Worm (Caenorhabditis elegans) whole organism, L2 larva: Measurements from ENCODE around the gene srg-4.

Source experiments
- ama-1 ChIP-seq: fragments of 150-350 bp; optimal IDR thresholded peaks from 2 replicates; lab custom pipeline; 2018; ENCODE audit warnings: inconsistent platforms
- fos-1 ChIP-seq: fragments of 150-350 bp; optimal IDR thresholded peaks from 2 replicates; lab custom pipeline; 2014; ENCODE audit warnings: missing biosample characterization, missing genetic modification characterization
- mbf-1 ChIP-seq: sonication (generic microtip); optimal IDR thresholded peaks from 2 replicates; lab custom pipeline; 2017; ENCODE audit warnings: missing biosample characterization, missing genetic modification characterization
- nhr-129 ChIP-seq: fragments of 150-350 bp; optimal IDR thresholded peaks from 2 replicates; lab custom pipeline; 2014; ENCODE audit warnings: missing biosample characterization, missing genetic modification characterization
- ztf-11 ChIP-seq: sonication (generic microtip); optimal IDR thresholded peaks from 2 replicates; lab custom pipeline; 2017; ENCODE audit warnings: missing biosample characterization, missing genetic modification characterization
- ztf-4 ChIP-seq: fragments of 150-350 bp; optimal IDR thresholded peaks from 2 replicates; lab custom pipeline; 2014; ENCODE audit warnings: missing biosample characterization, missing genetic modification characterization

DNA sequence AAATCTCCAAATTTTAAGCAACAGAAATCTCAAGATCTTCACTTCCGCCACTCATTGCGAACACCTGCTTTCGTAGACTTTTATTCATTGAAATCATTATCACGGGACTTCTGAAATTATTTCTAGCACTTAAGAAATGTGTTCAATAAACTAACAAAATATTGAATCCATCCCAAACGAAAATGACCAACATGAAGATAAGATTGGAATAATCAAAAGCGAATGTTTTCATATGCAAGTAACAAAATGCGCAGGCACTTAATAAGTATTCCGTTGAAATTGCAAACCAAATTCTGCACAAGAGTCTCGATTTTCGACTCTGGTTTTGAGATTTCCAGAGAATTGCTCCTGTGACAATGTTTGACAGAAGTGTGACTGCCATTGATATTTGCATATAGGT, 2.6 kb upstream of the srg-4 start, which contains the start of gene srg-5:
- TF ChIP-seq ztf-4 (tag; lab: Kevin White, UChicago): no peak
- TF ChIP-seq nhr-129 (tag; lab: Kevin White, UChicago): no peak
- TF ChIP-seq ztf-11 (tag; lab: Kevin White, UChicago): no peak
- no peak for TF ChIP-seq mbf-1 (tag; lab: Kevin White, UChicago)
- TF ChIP-seq ama-1: no peak
- TF ChIP-seq fos-1: no peak
